Worm (Caenorhabditis elegans) whole organism, L1 larva: Measurements from ENCODE around the gene clec-160.

Source experiments
- Y116A8C.19 ChIP-seq: sonication (generic microtip); optimal IDR thresholded peaks from 2 replicates; lab custom pipeline; 2016; ENCODE audit warnings: missing compliant biosample characterization, missing genetic modification characterization, borderline replicate concordance
- aly-2 ChIP-seq: fragments of 150-350 bp; optimal IDR thresholded peaks from 2 replicates; lab custom pipeline; 2014; ENCODE audit warnings: missing biosample characterization, missing genetic modification characterization
- ama-1 ChIP-seq: fragments of 150-350 bp; optimal IDR thresholded peaks from 2 replicates; lab custom pipeline; 2014
- egl-27 ChIP-seq, 2 experiments: fragments of 150-350 bp in 1 of 2; sonication (generic microtip); optimal IDR thresholded peaks; 3 replicates each; lab custom pipeline; 2017 to 2018; ENCODE audit warnings: missing biosample characterization in 2 of 2, missing genetic modification characterization in 2 of 2, missing genetic modification reagents in 2 of 2
- hpl-2 ChIP-seq: fragments of 150-350 bp; optimal IDR thresholded peaks from 2 replicates; lab custom pipeline; 2014; ENCODE audit warnings: missing biosample characterization, missing genetic modification reagents, missing genetic modification characterization
- lin-13 ChIP-seq: fragments of 150-350 bp; optimal IDR thresholded peaks from 2 replicates; lab custom pipeline; 2014; ENCODE audit warnings: missing biosample characterization, missing genetic modification reagents, missing genetic modification characterization
- mef-2 ChIP-seq: fragments of 150-350 bp; optimal IDR thresholded peaks from 2 replicates; lab custom pipeline; 2014; ENCODE audit warnings: missing biosample characterization, missing genetic modification characterization
- nhr-20 ChIP-seq: sonication (generic microtip); optimal IDR thresholded peaks from 2 replicates; lab custom pipeline; 2016; ENCODE audit warnings: mild to moderate bottlenecking, missing genetic modification characterization, missing compliant biosample characterization
- nhr-77 ChIP-seq: fragments of 150-350 bp; optimal IDR thresholded peaks from 2 replicates; lab custom pipeline; 2014; ENCODE audit warnings: missing biosample characterization, missing genetic modification characterization
- nhr-90 ChIP-seq: sonication (generic microtip); optimal IDR thresholded peaks from 2 replicates; lab custom pipeline; 2016; ENCODE audit warnings: mild to moderate bottlenecking, missing genetic modification characterization, missing compliant biosample characterization; ENCODE audit not compliant: poor library complexity
- rnt-1 ChIP-seq: sonication (generic microtip); optimal IDR thresholded peaks from 2 replicates; lab custom pipeline; 2016; ENCODE audit warnings: mild to moderate bottlenecking, missing genetic modification characterization, moderate library complexity, missing compliant biosample characterization
- unc-130 ChIP-seq: fragments of 150-350 bp; optimal IDR thresholded peaks from 2 replicates; lab custom pipeline; 2017; ENCODE audit warnings: missing biosample characterization, missing genetic modification characterization, inconsistent platforms
- zag-1 ChIP-seq: fragments of 150-350 bp; optimal IDR thresholded peaks from 2 replicates; lab custom pipeline; 2014; ENCODE audit warnings: missing biosample characterization, missing genetic modification characterization
- ztf-4 ChIP-seq: fragments of 150-350 bp; optimal IDR thresholded peaks from 2 replicates; lab custom pipeline; 2014; ENCODE audit warnings: missing biosample characterization, missing genetic modification characterization

ce11 chrIII:8308238-8308637, 32.5 kb upstream of the clec-160 start, which contains the start of gene F10E9.4:
- TF ChIP-seq lin-13 (GFP tag; lab: Kevin White, UChicago) = no peak
- no peak for TF ChIP-seq nhr-90 (tag; lab: Kevin White, UChicago)
- TF ChIP-seq mef-2 (tag; lab: Kevin White, UChicago) = no peak
- no peak for TF ChIP-seq unc-130 (tag; lab: Kevin White, UChicago)
- TF ChIP-seq nhr-77 (tag; lab: Kevin White, UChicago) = no peak
- TF ChIP-seq nhr-20 = no peak
- no peak for TF ChIP-seq ama-1
- TF ChIP-seq aly-2 = no peak
- no peak for TF ChIP-seq zag-1 (tag; lab: Kevin White, UChicago)
- no peak for TF ChIP-seq Y116A8C.19 (tag; lab: Kevin White, UChicago)
- no peak for TF ChIP-seq egl-27 (tag; optimal IDR thresholded peaks at IDR 0.05; lab: Kevin White, UChicago)
- no peak for TF ChIP-seq hpl-2 (GFP tag; lab: Kevin White, UChicago)
- no peak for TF ChIP-seq ztf-4 (tag; lab: Kevin White, UChicago)
- no peak for TF ChIP-seq rnt-1
